Worm (Caenorhabditis elegans) whole organism, young adult: ENCODE data around the gene R10E11.5.

ENCODE experiments used
- C06A6.2 ChIP-seq: fragments of 200-800 bp; sonication (Bioruptor generic); conservative IDR thresholded peaks from 2 replicates; pipeline ENCODE4 v1.3.6; 2022; ENCODE audit warnings: missing genetic modification characterization, missing compliant biosample characterization
- Y53F4B.3 ChIP-seq: fragments of 200-800 bp; sonication (Bioruptor generic); IDR thresholded peaks from 2 replicates; pipeline ENCODE4 v1.3.6; 2022; ENCODE audit warnings: missing genetic modification reagents, missing genetic modification characterization, missing compliant biosample characterization
- unc-62 ChIP-seq: fragments of 150-350 bp; optimal IDR thresholded peaks from 2 replicates; lab custom pipeline; 2014; ENCODE audit warnings: missing biosample characterization, missing genetic modification reagents, missing genetic modification characterization

DNA sequence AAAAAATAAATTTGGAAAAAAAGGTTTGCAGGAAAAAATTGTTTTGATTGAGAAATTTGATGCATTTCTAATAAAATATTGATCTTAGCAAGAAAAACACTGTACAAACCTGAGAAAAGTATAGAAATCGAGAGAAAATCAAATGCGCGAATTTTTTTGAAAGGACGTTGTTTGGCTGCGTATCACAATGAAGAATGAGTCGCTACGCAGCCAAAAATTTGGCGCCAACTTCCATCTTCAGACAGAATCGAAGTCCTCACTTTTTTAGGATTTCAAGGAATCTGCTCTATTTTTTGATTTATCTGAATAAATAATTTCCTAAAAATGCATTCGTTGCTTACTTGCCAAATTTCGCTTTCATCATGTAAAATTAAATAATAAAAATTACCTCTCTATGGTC lies 42.8 kb downstream of the R10E11.5 start:
- TF ChIP-seq unc-62 (GFP tag; lab: Kevin White, UChicago) (no peak), Y53F4B.3 (no peak), C06A6.2 (GFP tag; lab: Robert Waterston, UW) (no peak)
